Worm (Caenorhabditis elegans) whole organism, mixed stage, embryonic: Measurements from ENCODE around the gene F07C3.9.

ENCODE experiments used
- blmp-1 ChIP-seq: fragments of 150-350 bp; optimal IDR thresholded peaks from 2 replicates; lab custom pipeline; 2014; ENCODE audit warnings: missing biosample characterization, missing genetic modification characterization
- elt-1 ChIP-seq: sonication (generic microtip); optimal IDR thresholded peaks from 2 replicates; lab custom pipeline; 2017; ENCODE audit warnings: missing genetic modification characterization, mild to moderate bottlenecking, missing compliant biosample characterization, antibody characterized with exemption, moderate library complexity, borderline replicate concordance; ENCODE audit not compliant: insufficient read depth
- elt-3 ChIP-seq: fragments of 150-350 bp; optimal IDR thresholded peaks from 2 replicates; lab custom pipeline; 2014; ENCODE audit warnings: missing biosample characterization, missing genetic modification characterization
- nhr-237 ChIP-seq: fragments of 150-350 bp; optimal IDR thresholded peaks from 2 replicates; lab custom pipeline; 2014; ENCODE audit warnings: missing biosample characterization, missing genetic modification characterization
- nhr-76 ChIP-seq: sonication (generic microtip); optimal IDR thresholded peaks from 2 replicates; lab custom pipeline; 2017; ENCODE audit warnings: missing biosample characterization, missing genetic modification characterization
- pha-4 ChIP-seq: fragments of 150-350 bp; optimal IDR thresholded peaks from 2 replicates; lab custom pipeline; 2018; ENCODE audit warnings: missing biosample characterization, missing genetic modification reagents, missing genetic modification characterization
- snpc-4 ChIP-seq: fragments of 150-350 bp; optimal IDR thresholded peaks from 2 replicates; lab custom pipeline; 2014; ENCODE audit warnings: missing biosample characterization, missing genetic modification characterization
- unc-120 ChIP-seq: sonication (generic microtip); optimal IDR thresholded peaks from 2 replicates; lab custom pipeline; 2017; ENCODE audit warnings: missing genetic modification characterization, missing compliant biosample characterization; ENCODE audit not compliant: poor library complexity, severe bottlenecking
- unc-39 ChIP-seq: fragments of 150-350 bp; optimal IDR thresholded peaks from 2 replicates; lab custom pipeline; 2014; ENCODE audit warnings: missing biosample characterization, missing genetic modification characterization
- unc-62 ChIP-seq: fragments of 150-350 bp; optimal IDR thresholded peaks from 2 replicates; lab custom pipeline; 2014; ENCODE audit warnings: missing biosample characterization, missing genetic modification reagents, missing genetic modification characterization
- zip-8 ChIP-seq: fragments of 150-350 bp; optimal IDR thresholded peaks from 2 replicates; lab custom pipeline; 2014; ENCODE audit warnings: missing biosample characterization, missing genetic modification characterization
- ztf-11 ChIP-seq: fragments of 150-350 bp; optimal IDR thresholded peaks from 2 replicates; lab custom pipeline; 2014; ENCODE audit warnings: missing biosample characterization, missing genetic modification characterization

DNA sequence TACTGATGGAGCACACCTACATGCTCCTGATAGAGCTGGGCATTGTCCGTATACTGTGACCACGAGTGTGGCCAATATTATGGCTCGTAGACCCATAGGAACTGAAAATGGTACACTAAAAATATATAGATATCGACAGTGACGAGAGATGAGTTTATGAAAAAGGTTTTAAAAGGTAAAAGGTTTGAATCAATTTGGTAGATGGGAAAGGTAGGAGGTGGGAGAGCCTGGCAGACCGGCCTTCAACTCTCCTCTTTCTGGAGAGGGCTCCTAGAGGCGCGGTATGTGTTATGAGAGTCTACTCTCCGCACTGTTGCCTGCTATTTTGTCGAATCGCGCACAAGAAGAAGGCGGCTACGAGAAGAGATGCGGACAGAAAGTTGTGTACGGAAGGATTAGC, 33.0 kb upstream of the F07C3.9 start, which contains the start of gene lron-2:
- TF ChIP-seq unc-62 (GFP tag; lab: Kevin White, UChicago) (no peak), blmp-1 (tag; lab: Kevin White, UChicago) (no peak), nhr-76 (tag; lab: Kevin White, UChicago) (no peak), zip-8 (tag; lab: Kevin White, UChicago) (no peak), elt-1 (no peak), snpc-4 (tag; lab: Kevin White, UChicago) (no peak), pha-4 (tag; lab: Kevin White, UChicago) (no peak), elt-3 (no peak), unc-39 (tag; lab: Kevin White, UChicago) (no peak), unc-120 (no peak), ztf-11 (tag; lab: Kevin White, UChicago) (no peak), nhr-237 (tag; lab: Kevin White, UChicago) (no peak)
